Fruit fly (Drosophila melanogaster): Measurements from ENCODE around the gene oc.

The oc gene

DNA sequence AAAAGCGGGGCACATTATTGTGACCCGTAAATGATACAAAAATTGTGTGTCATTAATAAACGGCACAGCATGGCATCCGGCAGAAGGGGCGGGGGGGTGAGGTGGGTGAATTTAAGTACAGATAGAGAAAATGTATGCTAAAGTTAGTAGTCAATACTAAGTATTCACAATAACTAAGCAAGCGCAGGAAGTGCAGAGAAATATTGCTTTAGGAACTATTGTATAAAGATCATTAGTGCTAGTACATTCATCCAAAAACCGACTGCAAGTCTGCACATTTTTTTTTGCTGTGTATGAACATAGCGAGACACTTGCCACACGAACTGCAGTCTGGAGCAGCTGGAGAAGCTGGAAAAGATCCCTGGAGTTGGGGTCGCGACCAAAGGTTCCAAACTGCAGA, 19.0 kb upstream of the oc start (continued):
- TF ChIP-seq Oli (tag; optimal IDR thresholded peaks at IDR 0.05): no peak
- no peak for TF ChIP-seq slbo (GFP tag; IDR thresholded peaks at IDR 0.05)
- TF ChIP-seq otp (GFP tag; IDR thresholded peaks at IDR 0.05): no peak
- no peak for TF ChIP-seq vfl (GFP tag; optimal IDR thresholded peaks at IDR 0.05)
- no peak for TF ChIP-seq CG11560 (tag; IDR thresholded peaks at IDR 0.05)
- TF ChIP-seq CG15514 (GFP tag; optimal IDR thresholded peaks at IDR 0.05): no peak
- no peak for TF ChIP-seq kni (GFP tag; optimal IDR thresholded peaks at IDR 0.05)
- TF ChIP-seq ara (GFP tag; IDR thresholded peaks at IDR 0.05): peak; percentile 54; the same call in 1 of the 2 replicates
- no peak for TF ChIP-seq pan (optimal IDR thresholded peaks at IDR 0.05)
- no peak for TF ChIP-seq pan (GFP tag; optimal IDR thresholded peaks at IDR 0.05 in 1 of 2, IDR thresholded peaks at IDR 0.05 in 1 of 2)
- TF ChIP-seq toy (GFP tag; IDR thresholded peaks at IDR 0.05): no peak
- no peak for TF ChIP-seq CG1647 (GFP tag; optimal IDR thresholded peaks at IDR 0.05)
- TF ChIP-seq Fer3 (tag; optimal IDR thresholded peaks at IDR 0.05): no peak
- TF ChIP-seq CG16815 (GFP tag; optimal IDR thresholded peaks at IDR 0.05): no peak
- TF ChIP-seq CG2120 (GFP tag; optimal IDR thresholded peaks at IDR 0.05): no peak
- TF ChIP-seq fd64A (GFP tag; optimal IDR thresholded peaks at IDR 0.05): no peak
- no peak for TF ChIP-seq cwo (GFP tag; optimal IDR thresholded peaks at IDR 0.05)
- no peak for TF ChIP-seq peb (GFP tag; IDR thresholded peaks at IDR 0.05)
- TF ChIP-seq CG31365 (tag; optimal IDR thresholded peaks at IDR 0.05): no peak
- peak; percentile 25 for TF ChIP-seq CG2712 (tag; optimal IDR thresholded peaks at IDR 0.05)
- no peak for TF ChIP-seq CG1832 (GFP tag; optimal IDR thresholded peaks at IDR 0.05)
- TF ChIP-seq CG1792 (GFP tag; optimal IDR thresholded peaks at IDR 0.05): no peak
- TF ChIP-seq CG6854 (GFP tag; optimal IDR thresholded peaks at IDR 0.05): no peak
- no peak for TF ChIP-seq CG15073 (GFP tag; optimal IDR thresholded peaks at IDR 0.05)
- peak; percentile 58 for TF ChIP-seq sens (GFP tag)
- TF ChIP-seq CG4730 (GFP tag; IDR thresholded peaks at IDR 0.05): no peak
- no peak for TF ChIP-seq org-1 (GFP tag; optimal IDR thresholded peaks at IDR 0.05)
- TF ChIP-seq CG12769 (tag; optimal IDR thresholded peaks at IDR 0.05): no peak
- TF ChIP-seq gsb (GFP tag; IDR thresholded peaks at IDR 0.05): no peak
- no peak for TF ChIP-seq CG31224 (GFP tag; IDR thresholded peaks at IDR 0.05)
- no peak for TF ChIP-seq D19A (tag; optimal IDR thresholded peaks at IDR 0.05)
- TF ChIP-seq seq (GFP tag; IDR thresholded peaks at IDR 0.05): no peak
- TF ChIP-seq Drgx (GFP tag; IDR thresholded peaks at IDR 0.05): no peak
- TF ChIP-seq CG8281 (tag; optimal IDR thresholded peaks at IDR 0.05): no peak
- peak; percentile 21 for TF ChIP-seq CG14710 (tag; optimal IDR thresholded peaks at IDR 0.05)
- TF ChIP-seq CG14014 (GFP tag; IDR thresholded peaks at IDR 0.05): no peak
- TF ChIP-seq onecut (GFP tag; IDR thresholded peaks at IDR 0.05): peak; percentile 34
- no peak for TF ChIP-seq repo (GFP tag; optimal IDR thresholded peaks at IDR 0.05)
- TF ChIP-seq unpg (GFP tag; optimal IDR thresholded peaks at IDR 0.05): no peak
- 0 out of 2 replicates have a peak, but pooled peaks have one; percentile 25 for TF ChIP-seq ssp (GFP tag; IDR thresholded peaks at IDR 0.05)
- no peak for TF ChIP-seq Max (GFP tag; optimal IDR thresholded peaks at IDR 0.05)
- no peak for TF ChIP-seq zfh2 (GFP tag; optimal IDR thresholded peaks at IDR 0.05)
- TF ChIP-seq CG2875 (GFP tag; optimal IDR thresholded peaks at IDR 0.05): peak; percentile 11
- no peak for TF ChIP-seq Lpt (GFP tag; optimal IDR thresholded peaks at IDR 0.05)
- TF ChIP-seq CG9437 (GFP tag; optimal IDR thresholded peaks at IDR 0.05): no peak
- TF ChIP-seq CG10543 (GFP tag; optimal IDR thresholded peaks at IDR 0.05): no peak
- no peak for TF ChIP-seq CG8359 (GFP tag; optimal IDR thresholded peaks at IDR 0.05; ENCODE audit: borderline replicate concordance)
- TF ChIP-seq Abd-B (GFP tag; optimal IDR thresholded peaks at IDR 0.05): no peak
- no peak for TF ChIP-seq dimm (GFP tag; IDR thresholded peaks at IDR 0.05)
- no peak for TF ChIP-seq prd (optimal IDR thresholded peaks at IDR 0.05)
- peak; percentile 42; the same call in 1 of the 3 replicates for TF ChIP-seq prd (GFP tag; IDR thresholded peaks at IDR 0.05)
- no peak for TF ChIP-seq Deaf1 (tag; optimal IDR thresholded peaks at IDR 0.05)
- TF ChIP-seq CG7372 (GFP tag; IDR thresholded peaks at IDR 0.05): no peak
